In the genomic region with DNA sequence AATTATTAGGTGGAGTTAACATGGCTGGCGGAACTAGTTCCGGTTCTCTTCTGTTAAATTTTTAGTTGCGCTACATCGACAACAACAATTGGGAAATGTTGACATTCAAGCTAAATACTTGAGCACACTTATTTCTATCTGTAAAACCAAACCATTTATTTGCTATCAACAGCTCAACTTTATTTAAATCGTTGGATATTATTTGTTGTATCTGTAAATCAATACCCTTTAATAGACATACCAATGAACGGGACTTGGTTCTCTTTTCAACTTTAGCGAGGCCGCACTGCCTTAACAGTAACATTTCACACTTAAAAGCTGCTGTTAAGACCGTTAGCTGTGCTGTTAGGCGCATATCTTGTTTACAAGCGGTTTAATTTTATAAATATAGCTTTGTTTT, we compare ENCODE assay signal across 5 fruit fly cellular contexts.
TF ChIP-seq lines count a peak whose summit lies in the region.

A gene (plus strand): TSS at position 295 of the 400 bp plus-strand sequence.

- no peak for TF ChIP-seq CTCF in whole organism, embryonic (GFP tag; optimal IDR thresholded peaks at IDR 0.05; lab: Kevin White, UChicago)

TF ChIP-seq in whole organism, adult, 20 proteins besides CTCF, POLR2A, EP300 and RAD21 (continues in another document):
- TF ChIP-seq Hr96 (GFP tag; optimal IDR thresholded peaks at IDR 0.05; lab: Kevin White, UChicago) (no peak), CG12768 (GFP tag; optimal IDR thresholded peaks at IDR 0.05; lab: Kevin White, UChicago) (peak; percentile 25), CG5204 (GFP tag; optimal IDR thresholded peaks at IDR 0.05; lab: Kevin White, UChicago) (peak; percentile 39), bab1 (GFP tag; optimal IDR thresholded peaks at IDR 0.05; lab: Kevin White, UChicago) (peak; percentile 60), tj (GFP tag; optimal IDR thresholded peaks at IDR 0.05; lab: Kevin White, UChicago) (no peak), CG11617 (GFP tag; optimal IDR thresholded peaks at IDR 0.05; lab: Kevin White, UChicago) (peak; percentile 25), Crg-1 (GFP tag; optimal IDR thresholded peaks at IDR 0.05; lab: Kevin White, UChicago) (peak; percentile 28), CG7045 (GFP tag; optimal IDR thresholded peaks at IDR 0.05; lab: Kevin White, UChicago) (no peak), cic (GFP tag; optimal IDR thresholded peaks at IDR 0.05; lab: Kevin White, UChicago) (no peak), Clk (GFP tag; optimal IDR thresholded peaks at IDR 0.05; lab: Kevin White, UChicago) (no peak), CG1620 (GFP tag; optimal IDR thresholded peaks at IDR 0.05; lab: Kevin White, UChicago) (peak; percentile 56), ovo (GFP tag; optimal IDR thresholded peaks at IDR 0.05; lab: Kevin White, UChicago) (peak; percentile 57), cnc (optimal IDR thresholded peaks at IDR 0.05; lab: Kevin White, UChicago) (no peak), CG33017 (tag; optimal IDR thresholded peaks at IDR 0.05; lab: Kevin White, UChicago) (peak; percentile 38), kay (GFP tag; lab: Kevin White, UChicago; ENCODE audit: borderline replicate concordance) (no peak), toe (GFP tag; optimal IDR thresholded peaks at IDR 0.05; lab: Kevin White, UChicago) (peak; percentile 24), CG7101 (tag; optimal IDR thresholded peaks at IDR 0.05; lab: Kevin White, UChicago) (peak; percentile 73)

TF ChIP-seq in whole organism, embryonic, 481 proteins besides CTCF, POLR2A, EP300 and RAD21 (continues in another document):
- TF ChIP-seq CG8388 (GFP tag; optimal IDR thresholded peaks at IDR 0.05; lab: Kevin White, UChicago) (peak; percentile 18), sug (tag; optimal IDR thresholded peaks at IDR 0.05; lab: Kevin White, UChicago) (peak; percentile 56), schlank (tag; optimal IDR thresholded peaks at IDR 0.05; lab: Kevin White, UChicago) (peak; percentile 19), CG12236 (GFP tag; optimal IDR thresholded peaks at IDR 0.05; lab: Kevin White, UChicago) (no peak), CG9932 (GFP tag; IDR thresholded peaks at IDR 0.05; lab: Robert Waterston, UW) (no peak; the same call in none of the 2 replicates), CG3847 (GFP tag; IDR thresholded peaks at IDR 0.05; lab: Robert Waterston, UW) (no peak), PHDP (tag; optimal IDR thresholded peaks at IDR 0.05; lab: Kevin White, UChicago) (peak; percentile 43), CG14014 (GFP tag; IDR thresholded peaks at IDR 0.05; lab: Robert Waterston, UW) (0 out of 2 replicates have a peak, but pooled peaks have one; percentile 36), CG3726 (GFP tag; IDR thresholded peaks at IDR 0.05; lab: Robert Waterston, UW) (no peak), CG12391 (tag; optimal IDR thresholded peaks at IDR 0.05; lab: Kevin White, UChicago) (peak; percentile 47), tx (GFP tag; optimal IDR thresholded peaks at IDR 0.05; lab: Kevin White, UChicago) (no peak), Lhr (GFP tag; optimal IDR thresholded peaks at IDR 0.05; lab: Kevin White, UChicago) (no peak), ro (GFP tag; IDR thresholded peaks at IDR 0.05; lab: Robert Waterston, UW) (no peak), phol (tag; optimal IDR thresholded peaks at IDR 0.05; lab: Kevin White, UChicago) (peak; percentile 50), CG11504 (tag; optimal IDR thresholded peaks at IDR 0.05; lab: Kevin White, UChicago) (peak; percentile 60), bsh (GFP tag; optimal IDR thresholded peaks at IDR 0.05; lab: Kevin White, UChicago) (peak in 1 of 2 experiments; percentile 46), CG11695 (GFP tag; IDR thresholded peaks at IDR 0.05; lab: Robert Waterston, UW) (peak; percentile 45; the same call in 1 of the 3 replicates)

TF ChIP-seq in whole organism, prepupa, 60 proteins besides CTCF, POLR2A, EP300 and RAD21 (continues in another document):
- peak; percentile 45 for TF ChIP-seq Sox14 (GFP tag; optimal IDR thresholded peaks at IDR 0.05; lab: Kevin White, UChicago)
- TF ChIP-seq spab (GFP tag; optimal IDR thresholded peaks at IDR 0.05; lab: Kevin White, UChicago) = no peak
- no peak for TF ChIP-seq ss (GFP tag; optimal IDR thresholded peaks at IDR 0.05; lab: Kevin White, UChicago)
- peak; percentile 37 for TF ChIP-seq CG4318 (GFP tag; optimal IDR thresholded peaks at IDR 0.05; lab: Kevin White, UChicago)
- peak; percentile 87 for TF ChIP-seq Eip78C (GFP tag; lab: Kevin White, UChicago)
- no peak for TF ChIP-seq CG16779 (tag; optimal IDR thresholded peaks at IDR 0.05; lab: Kevin White, UChicago)
- peak; percentile 52 for TF ChIP-seq CG15336 (GFP tag; IDR thresholded peaks at IDR 0.05; lab: Robert Waterston, UW)
- TF ChIP-seq CG8632 (GFP tag; optimal IDR thresholded peaks at IDR 0.05; lab: Kevin White, UChicago) = no peak
- no peak for TF ChIP-seq dsx (GFP tag; optimal IDR thresholded peaks at IDR 0.05; lab: Kevin White, UChicago; ENCODE audit: poor library complexity, severe bottlenecking)
- TF ChIP-seq Ets96B (tag; optimal IDR thresholded peaks at IDR 0.05; lab: Kevin White, UChicago) = no peak
- no peak for TF ChIP-seq salr (GFP tag; optimal IDR thresholded peaks at IDR 0.05; lab: Kevin White, UChicago)
- no peak for TF ChIP-seq Sox102F (GFP tag; optimal IDR thresholded peaks at IDR 0.05; lab: Kevin White, UChicago)
- no peak for TF ChIP-seq vri (GFP tag; optimal IDR thresholded peaks at IDR 0.05; lab: Kevin White, UChicago)
- peak; percentile 65 for TF ChIP-seq cyc (GFP tag; optimal IDR thresholded peaks at IDR 0.05; lab: Kevin White, UChicago)
- peak; percentile 21 for TF ChIP-seq CG11762 (GFP tag; optimal IDR thresholded peaks at IDR 0.05; lab: Kevin White, UChicago; ENCODE audit: insufficient read depth)
- TF ChIP-seq CG8319 (GFP tag; optimal IDR thresholded peaks at IDR 0.05; lab: Kevin White, UChicago) = peak; percentile 5
- no peak for TF ChIP-seq CG32006 (GFP tag; optimal IDR thresholded peaks at IDR 0.05; lab: Kevin White, UChicago)
- peak; percentile 47 for TF ChIP-seq Ets21C (GFP tag; optimal IDR thresholded peaks at IDR 0.05; lab: Kevin White, UChicago)
- peak; percentile 56 for TF ChIP-seq esn (GFP tag; optimal IDR thresholded peaks at IDR 0.05; lab: Kevin White, UChicago)

TF ChIP-seq in whole organism, pupa, 21 proteins besides CTCF, POLR2A, EP300 and RAD21 (continues in another document):
- no peak for TF ChIP-seq Pif1A (GFP tag; optimal IDR thresholded peaks at IDR 0.05; lab: Kevin White, UChicago)
- peak; percentile 23 for TF ChIP-seq Snoo (tag; optimal IDR thresholded peaks at IDR 0.05; lab: Kevin White, UChicago)
- peak; percentile 21; the same call in 1 of the 2 replicates for TF ChIP-seq CG10348 (GFP tag; IDR thresholded peaks at IDR 0.05; lab: Robert Waterston, UW)
- 0 out of 2 replicates have a peak, but pooled peaks have one; percentile 20 for TF ChIP-seq rn (GFP tag; IDR thresholded peaks at IDR 0.05; lab: Robert Waterston, UW)
- TF ChIP-seq CG12605 (GFP tag; IDR thresholded peaks at IDR 0.05; lab: Robert Waterston, UW) = no peak
- TF ChIP-seq CG13204 (GFP tag; optimal IDR thresholded peaks at IDR 0.05; lab: Kevin White, UChicago) = no peak
- TF ChIP-seq CG8159 (tag; optimal IDR thresholded peaks at IDR 0.05; lab: Kevin White, UChicago) = no peak
- TF ChIP-seq CG34367 (tag; optimal IDR thresholded peaks at IDR 0.05; lab: Kevin White, UChicago) = peak; percentile 26
- peak; percentile 54 for TF ChIP-seq CG15710 (tag; optimal IDR thresholded peaks at IDR 0.05; lab: Kevin White, UChicago)
- TF ChIP-seq D1 (tag; optimal IDR thresholded peaks at IDR 0.05; lab: Kevin White, UChicago) = no peak
- TF ChIP-seq Pif1B (GFP tag; optimal IDR thresholded peaks at IDR 0.05; lab: Kevin White, UChicago) = no peak
- no peak for TF ChIP-seq CG14655 (GFP tag; optimal IDR thresholded peaks at IDR 0.05; lab: Kevin White, UChicago)
- peak; percentile 25 for TF ChIP-seq CG9948 (tag; optimal IDR thresholded peaks at IDR 0.05; lab: Kevin White, UChicago)
- TF ChIP-seq gl (tag; optimal IDR thresholded peaks at IDR 0.05; lab: Kevin White, UChicago) = no peak
- TF ChIP-seq CG8301 (tag; optimal IDR thresholded peaks at IDR 0.05; lab: Kevin White, UChicago) = peak; percentile 53
- peak; percentile 40 for TF ChIP-seq CG17806 (tag; optimal IDR thresholded peaks at IDR 0.05; lab: Kevin White, UChicago)
- TF ChIP-seq CG32121 (GFP tag; IDR thresholded peaks at IDR 0.05; lab: Robert Waterston, UW) = peak; percentile 27; the same call in 1 of the 2 replicates
- no peak for TF ChIP-seq Ets98B (GFP tag; IDR thresholded peaks at IDR 0.05; lab: Robert Waterston, UW)
- TF ChIP-seq fd96Ca (GFP tag; IDR thresholded peaks at IDR 0.05; lab: Robert Waterston, UW) = no peak

TF ChIP-seq in whole organism, wandering third instar larva, 38 proteins besides CTCF, POLR2A, EP300 and RAD21 (continues in another document):
- peak; percentile 58 for TF ChIP-seq rgr (GFP tag; optimal IDR thresholded peaks at IDR 0.05; lab: Kevin White, UChicago)
- peak; percentile 61 for TF ChIP-seq woc (GFP tag; optimal IDR thresholded peaks at IDR 0.05; lab: Kevin White, UChicago)
- no peak for TF ChIP-seq tai (GFP tag; optimal IDR thresholded peaks at IDR 0.05; lab: Kevin White, UChicago)
- TF ChIP-seq Myc (optimal IDR thresholded peaks at IDR 0.05; lab: Kevin White, UChicago) = no peak
- peak; percentile 48 for TF ChIP-seq h (GFP tag; optimal IDR thresholded peaks at IDR 0.05; lab: Kevin White, UChicago)
- no peak for TF ChIP-seq GATAd (GFP tag; optimal IDR thresholded peaks at IDR 0.05; lab: Kevin White, UChicago)
- TF ChIP-seq HLH106 (tag; optimal IDR thresholded peaks at IDR 0.05; lab: Kevin White, UChicago) = peak; percentile 75
- TF ChIP-seq dsf (GFP tag; optimal IDR thresholded peaks at IDR 0.05; lab: Kevin White, UChicago; ENCODE audit: borderline replicate concordance) = no peak
- no peak for TF ChIP-seq Hr78 (GFP tag; optimal IDR thresholded peaks at IDR 0.05; lab: Kevin White, UChicago)
- no peak for TF ChIP-seq usp (GFP tag; optimal IDR thresholded peaks at IDR 0.05; lab: Kevin White, UChicago)
- no peak for TF ChIP-seq Dfd (GFP tag; optimal IDR thresholded peaks at IDR 0.05; lab: Kevin White, UChicago)
- TF ChIP-seq fru (GFP tag; optimal IDR thresholded peaks at IDR 0.05; lab: Kevin White, UChicago) = peak; percentile 53
- TF ChIP-seq brk (GFP tag; optimal IDR thresholded peaks at IDR 0.05; lab: Kevin White, UChicago) = no peak
- peak; percentile 58 for TF ChIP-seq br (GFP tag; optimal IDR thresholded peaks at IDR 0.05; lab: Kevin White, UChicago)
- TF ChIP-seq Hr83 (GFP tag; optimal IDR thresholded peaks at IDR 0.05; lab: Kevin White, UChicago; ENCODE audit: poor library complexity, severe bottlenecking) = no peak
- TF ChIP-seq Rel (GFP tag; optimal IDR thresholded peaks at IDR 0.05; lab: Kevin White, UChicago) = no peak
- peak; percentile 7 for TF ChIP-seq Rel (tag; optimal IDR thresholded peaks at IDR 0.05; lab: Kevin White, UChicago)
- no peak for TF ChIP-seq Dif (GFP tag; optimal IDR thresholded peaks at IDR 0.05; lab: Kevin White, UChicago; ENCODE audit: partially characterized antibody)
- TF ChIP-seq dl (GFP tag; optimal IDR thresholded peaks at IDR 0.05; lab: Kevin White, UChicago; ENCODE audit: insufficient read depth in 1 of 2, partially characterized antibody in 2 of 2) = no peak
- peak in 1 of 2 experiments; percentile 63 for TF ChIP-seq foxo (GFP tag; optimal IDR thresholded peaks at IDR 0.05; lab: Kevin White, UChicago)
- no peak for TF ChIP-seq OdsH (GFP tag; optimal IDR thresholded peaks at IDR 0.05; lab: Kevin White, UChicago)
- no peak for TF ChIP-seq Jra (GFP tag; optimal IDR thresholded peaks at IDR 0.05; lab: Kevin White, UChicago)
